Worm (Caenorhabditis elegans) whole organism, midembryonic: Measurements from ENCODE around the gene sru-21.

Source experiments
- T22C8.4 ChIP-seq: fragments of 200-800 bp; sonication (Bioruptor generic); IDR thresholded peaks from 2 replicates; pipeline ENCODE4 v1.3.6; 2022; ENCODE audit warnings: missing genetic modification characterization, missing compliant biosample characterization
- cog-1 ChIP-seq: sonication (generic microtip); optimal IDR thresholded peaks from 2 replicates; lab custom pipeline; 2016; ENCODE audit warnings: missing genetic modification characterization, missing compliant biosample characterization
- flt-1 ChIP-seq: fragments of 200-800 bp; sonication (Bioruptor generic); IDR thresholded peaks from 2 replicates; pipeline ENCODE4 v1.3.6; 2022; ENCODE audit warnings: missing genetic modification characterization, missing compliant biosample characterization
- klf-2 ChIP-seq: fragments of 200-800 bp; sonication (Bioruptor generic); conservative IDR thresholded peaks from 2 replicates; pipeline ENCODE4 v1.3.6; 2022; ENCODE audit warnings: missing genetic modification reagents, missing genetic modification characterization, missing compliant biosample characterization
- med-1 ChIP-seq: sonication (generic microtip); optimal IDR thresholded peaks from 2 replicates; lab custom pipeline; 2017; ENCODE audit warnings: missing genetic modification characterization, mild to moderate bottlenecking, missing compliant biosample characterization, antibody characterized with exemption, missing genetic modification reagents; ENCODE audit not compliant: insufficient read depth
- ref-1 ChIP-seq: fragments of 200-800 bp; sonication (Bioruptor generic); conservative IDR thresholded peaks from 2 replicates; pipeline ENCODE4 v1.3.6; 2022; ENCODE audit warnings: missing genetic modification reagents, missing genetic modification characterization, missing compliant biosample characterization
- tab-1 ChIP-seq: fragments of 200-800 bp; sonication (Bioruptor generic); IDR thresholded peaks from 2 replicates; pipeline ENCODE4 v1.3.6; 2022; ENCODE audit warnings: missing genetic modification characterization, missing compliant biosample characterization
- ztf-23 ChIP-seq: fragments of 200-800 bp; sonication (Bioruptor generic); IDR thresholded peaks from 2 replicates; pipeline ENCODE4 v1.3.6; 2022; ENCODE audit warnings: missing genetic modification reagents, missing genetic modification characterization, missing compliant biosample characterization
- ztf-29 ChIP-seq: fragments of 200-800 bp; sonication (Bioruptor generic); IDR thresholded peaks from 2 replicates; pipeline ENCODE4 v1.3.6; 2022; ENCODE audit warnings: missing genetic modification reagents, missing genetic modification characterization, missing compliant biosample characterization

sru-21 gene

DNA sequence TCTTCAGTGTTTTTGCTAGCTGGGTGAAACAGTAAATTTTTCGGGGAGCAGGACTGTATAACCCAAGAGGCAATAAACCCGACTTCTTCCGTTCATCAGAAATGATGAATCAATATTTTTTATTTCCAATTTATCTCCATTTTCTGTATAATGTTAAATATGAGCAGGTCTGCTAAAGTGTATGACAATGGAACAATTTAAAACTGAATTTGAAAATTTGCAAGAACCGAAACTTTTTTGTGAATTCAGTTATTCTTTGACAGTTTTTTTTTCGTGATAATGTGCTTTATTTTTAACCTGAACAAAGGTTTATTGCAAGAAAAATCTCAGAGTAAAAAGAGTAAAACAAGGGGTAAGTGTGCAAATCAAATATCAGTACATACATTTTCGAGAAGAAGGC, 38.5 kb downstream of the sru-21 start:
- TF ChIP-seq cog-1 = no peak

DNA sequence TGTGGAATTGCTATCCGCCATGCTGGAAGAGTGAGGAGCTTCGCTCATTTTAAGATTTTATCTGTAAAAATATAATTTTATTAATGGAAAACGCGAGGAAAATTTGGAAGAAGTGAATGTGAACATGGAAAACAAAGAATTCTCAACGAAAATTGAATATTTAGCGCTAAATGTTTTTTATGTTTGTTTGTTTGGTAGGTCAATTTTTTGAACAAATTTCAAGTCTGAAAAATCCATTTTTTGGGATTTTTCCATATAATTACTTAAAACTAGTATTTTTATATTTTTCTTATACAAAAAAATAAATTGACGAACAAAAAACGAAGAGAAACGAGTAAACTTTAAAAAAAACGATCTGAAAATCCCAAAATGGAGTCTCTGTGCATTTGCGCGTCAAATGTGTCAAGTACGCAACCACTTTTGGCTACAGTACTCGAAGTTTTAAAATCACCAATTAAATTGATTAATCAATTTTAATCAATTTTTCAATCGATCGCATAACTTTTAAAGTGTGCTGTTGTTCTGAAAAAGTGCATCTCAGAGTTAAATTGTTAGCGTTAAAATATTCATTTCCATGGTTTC, 40.4 kb downstream of the sru-21 start, which contains the start of gene fbxa-215:
TSS of gene fbxa-215 (minus strand) at position 61 of the 582 bp plus-strand sequence.
- TF ChIP-seq ztf-23 (GFP tag; lab: Robert Waterston, UW) (no peak), tab-1 (GFP tag; lab: Robert Waterston, UW) (no peak), ztf-29 (GFP tag; lab: Robert Waterston, UW) (no peak), cog-1 (no peak), med-1 (GFP tag; lab: Kevin White, UChicago) (no peak), ref-1 (GFP tag; lab: Robert Waterston, UW) (no peak), klf-2 (no peak)

- peak; percentile 79 for TF ChIP-seq flt-1 (GFP tag; lab: Robert Waterston, UW)
Measured at ce11 chrIV:13667975-13668374, 41.4 kb downstream of the sru-21 start.

DNA sequence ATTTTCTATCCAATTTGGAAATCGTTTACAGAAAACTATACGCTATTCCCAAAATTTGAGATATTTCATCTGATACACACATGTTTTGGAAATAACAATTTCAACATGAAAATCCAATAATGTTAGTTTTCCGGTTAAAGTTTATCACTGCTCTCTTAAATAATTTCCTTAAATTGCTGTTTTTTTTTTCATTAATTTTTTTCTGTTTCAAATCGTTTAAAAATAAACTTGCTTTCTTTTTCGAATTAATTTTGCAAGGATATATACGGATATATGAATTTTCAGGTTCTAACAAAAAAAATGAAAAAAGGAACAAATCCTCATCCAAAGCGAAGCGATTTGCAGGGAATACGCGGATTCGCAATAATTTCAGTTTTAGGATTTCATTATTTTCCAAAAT, 46.9 kb downstream of the sru-21 start, which contains the start of gene oac-48:
TSS of gene oac-48 (plus strand) at position 301 of the 400 bp plus-strand sequence.
- no peak for TF ChIP-seq med-1 (GFP tag; lab: Kevin White, UChicago)
- TF ChIP-seq ref-1 (GFP tag; lab: Robert Waterston, UW) = no peak
- no peak for TF ChIP-seq klf-2
- no peak for TF ChIP-seq cog-1
- TF ChIP-seq ztf-29 (GFP tag; lab: Robert Waterston, UW) = no peak
- TF ChIP-seq tab-1 (GFP tag; lab: Robert Waterston, UW) = no peak

DNA sequence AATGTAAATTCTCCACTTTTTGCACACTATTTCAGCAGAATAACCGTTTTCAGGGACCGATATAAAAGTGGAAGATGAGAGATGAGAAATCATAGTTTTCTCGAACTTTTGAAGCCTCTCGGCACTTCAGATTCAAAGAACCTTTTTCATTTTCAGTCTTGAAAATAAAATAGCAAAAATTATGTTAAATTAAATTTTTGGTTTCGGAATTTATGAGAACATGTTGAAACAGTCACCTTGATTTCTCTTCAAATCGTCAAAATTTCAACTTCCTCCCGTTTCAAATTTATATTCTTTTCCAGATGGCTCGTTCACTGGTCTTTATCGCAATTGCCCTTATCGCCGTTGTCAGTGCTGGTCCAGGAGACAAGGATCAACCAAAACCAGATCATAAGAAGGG, 52.1 kb downstream of the sru-21 start, which contains the start of gene srlf-26:
TSS of gene srlf-26 (plus strand) at position 301 of the 400 bp plus-strand sequence.
- TF ChIP-seq flt-1 (GFP tag; lab: Robert Waterston, UW) = no peak
- no peak for TF ChIP-seq ref-1 (GFP tag; lab: Robert Waterston, UW)
- TF ChIP-seq tab-1 (GFP tag; lab: Robert Waterston, UW) = no peak
- no peak for TF ChIP-seq ztf-23 (GFP tag; lab: Robert Waterston, UW)
- no peak for TF ChIP-seq klf-2
- TF ChIP-seq cog-1 = no peak
- no peak for TF ChIP-seq T22C8.4 (GFP tag; lab: Robert Waterston, UW)
- TF ChIP-seq ztf-29 (GFP tag; lab: Robert Waterston, UW) = no peak
- TF ChIP-seq med-1 (GFP tag; lab: Kevin White, UChicago) = no peak

DNA sequence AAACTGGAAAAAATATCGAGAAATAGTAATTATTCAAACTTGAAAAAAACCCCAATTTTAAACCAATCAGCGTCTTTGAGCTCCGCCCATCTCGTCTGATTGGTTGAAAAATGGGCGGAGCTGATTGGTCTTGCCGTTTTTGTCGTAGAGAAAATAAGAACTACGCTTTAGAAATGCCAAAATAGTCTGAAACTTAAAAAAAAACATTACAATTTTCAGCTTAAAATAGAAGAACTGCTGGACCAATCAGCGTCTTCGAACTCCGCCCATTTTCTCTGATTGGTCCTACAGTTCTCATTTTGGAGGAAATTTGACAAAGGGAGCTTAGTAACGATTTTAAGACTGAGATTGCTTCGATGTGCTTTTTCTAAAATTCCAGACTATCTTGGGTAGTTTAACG, 52.9 kb downstream of the sru-21 start:
- TF ChIP-seq ztf-29 (GFP tag; lab: Robert Waterston, UW) (no peak), cog-1 (no peak), T22C8.4 (GFP tag; lab: Robert Waterston, UW) (no peak), med-1 (GFP tag; lab: Kevin White, UChicago) (no peak), ztf-23 (GFP tag; lab: Robert Waterston, UW) (no peak), klf-2 (no peak), tab-1 (GFP tag; lab: Robert Waterston, UW) (no peak), flt-1 (GFP tag; lab: Robert Waterston, UW) (no peak), ref-1 (GFP tag; lab: Robert Waterston, UW) (no peak)
